Worm (Caenorhabditis elegans) whole organism, L4 larva: ENCODE data around the gene F59B2.13.

Experiments used
- F44E2.7 ChIP-seq: fragments of 200-800 bp; sonication (Bioruptor generic); IDR thresholded peaks from 2 replicates; pipeline ENCODE4 v2.1.2; 2022; ENCODE audit warnings: missing genetic modification characterization, missing compliant biosample characterization
- dmd-6 ChIP-seq: fragments of 200-800 bp; sonication (Bioruptor generic); IDR thresholded peaks from 2 replicates; pipeline ENCODE4 v1.3.6; 2022; ENCODE audit warnings: missing genetic modification reagents, missing genetic modification characterization, missing compliant biosample characterization
- dmd-9 ChIP-seq: fragments of 200-800 bp; sonication (Bioruptor generic); IDR thresholded peaks from 2 replicates; pipeline ENCODE4 v1.3.6; 2022; ENCODE audit warnings: missing genetic modification reagents, missing genetic modification characterization, missing compliant biosample characterization
- egl-27 ChIP-seq: sonication (generic microtip); optimal IDR thresholded peaks from 3 replicates; lab custom pipeline; 2017; ENCODE audit warnings: missing biosample characterization, missing genetic modification reagents, missing genetic modification characterization
- lin-13 ChIP-seq: fragments of 150-350 bp; optimal IDR thresholded peaks from 2 replicates; lab custom pipeline; 2014; ENCODE audit warnings: missing biosample characterization, missing genetic modification reagents, missing genetic modification characterization
- mep-1 ChIP-seq: fragments of 150-350 bp; sonication (generic microtip); optimal IDR thresholded peaks from 3 replicates; lab custom pipeline; 2014; ENCODE audit warnings: missing biosample characterization, missing genetic modification characterization
- mxl-2 ChIP-seq: fragments of 200-800 bp; sonication (Bioruptor generic); conservative IDR thresholded peaks from 2 replicates; pipeline ENCODE4 v1.3.6; 2022; ENCODE audit warnings: missing genetic modification reagents, missing genetic modification characterization, missing compliant biosample characterization
- nhr-10 ChIP-seq: fragments of 150-350 bp; optimal IDR thresholded peaks from 2 replicates; lab custom pipeline; 2014; ENCODE audit warnings: missing biosample characterization, missing genetic modification characterization
- nhr-41 ChIP-seq: fragments of 200-800 bp; sonication (Bioruptor generic); IDR thresholded peaks from 2 replicates; pipeline ENCODE4 v1.3.6; 2022; ENCODE audit warnings: missing genetic modification reagents, missing genetic modification characterization, missing compliant biosample characterization
- nhr-76 ChIP-seq: fragments of 150-350 bp; optimal IDR thresholded peaks from 2 replicates; lab custom pipeline; 2014; ENCODE audit warnings: missing biosample characterization, missing genetic modification characterization
- snpc-1.2 ChIP-seq: fragments of 200-800 bp; sonication (Bioruptor generic); IDR thresholded peaks from 2 replicates; pipeline ENCODE4 v1.3.6; 2022; ENCODE audit warnings: missing genetic modification reagents, missing genetic modification characterization, missing compliant biosample characterization
- unc-62 ChIP-seq, 3 experiments: fragments of 150-350 bp in 1 of 3; sonication (generic microtip); optimal IDR thresholded peaks in 2 of 3; peaks in 1 of 3; 1 replicate in 1 of 3; 2 replicates in 2 of 3; lab custom pipeline; 2014 to 2017; ENCODE audit warnings: missing biosample characterization in 3 of 3, missing genetic modification characterization in 3 of 3, missing genetic modification reagents in 3 of 3, missing genotype in 1 of 3

DNA sequence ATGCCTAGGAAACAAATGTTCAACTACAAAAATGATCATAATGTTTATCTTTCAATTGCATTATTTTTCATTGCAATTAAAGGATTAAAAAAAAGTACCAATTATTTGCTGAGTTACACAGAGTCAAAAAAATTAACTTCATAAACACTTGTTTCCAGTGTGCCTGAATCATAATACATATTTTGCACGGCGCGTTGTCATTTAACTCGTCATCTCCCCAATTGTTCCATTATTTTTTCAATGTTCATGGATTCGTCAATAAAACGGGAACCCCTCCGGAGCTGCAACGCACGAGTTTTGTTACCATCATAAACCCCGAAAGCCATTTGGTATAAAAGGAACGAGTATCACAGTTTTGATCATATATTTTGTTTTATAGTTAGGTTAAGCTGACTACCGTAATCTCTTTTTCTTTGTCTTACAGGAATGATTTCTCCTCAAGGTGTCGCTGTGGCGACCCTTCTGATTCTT is 9.6 kb downstream of the F59B2.13 start, which contains the start of gene F59B2.12:
- no peak for TF ChIP-seq lin-13
- peak in 1 of 2 experiments; percentile 90 for TF ChIP-seq unc-62 (GFP tag; optimal IDR thresholded peaks at IDR 0.05 in 1 of 2; lab: Kevin White, UChicago)
- TF ChIP-seq unc-62 (tag; optimal IDR thresholded peaks at IDR 0.05; lab: Kevin White, UChicago) = no peak
- TF ChIP-seq dmd-9 (GFP tag; lab: Robert Waterston, UW) = no peak
- TF ChIP-seq mxl-2 (GFP tag; lab: Robert Waterston, UW) = no peak
- TF ChIP-seq egl-27 = no peak
- TF ChIP-seq nhr-10 (tag; lab: Kevin White, UChicago) = no peak
- TF ChIP-seq mep-1 (tag; lab: Kevin White, UChicago) = no peak
- TF ChIP-seq snpc-1.2 = no peak
- no peak for TF ChIP-seq nhr-76
- TF ChIP-seq dmd-6 (GFP tag; lab: Robert Waterston, UW) = no peak
- TF ChIP-seq nhr-41 (GFP tag; lab: Robert Waterston, UW) = no peak
- TF ChIP-seq F44E2.7 (GFP tag; lab: Robert Waterston, UW) = no peak
